Worm (Caenorhabditis elegans) whole organism, L2 larva: ENCODE data around the gene mec-5.

ENCODE experiments used
- C34F6.9 ChIP-seq: fragments of 150-350 bp; optimal IDR thresholded peaks from 2 replicates; lab custom pipeline; 2014; ENCODE audit warnings: missing biosample characterization, missing genetic modification characterization
- F13H6.1 ChIP-seq: sonication (generic microtip); optimal IDR thresholded peaks from 2 replicates; lab custom pipeline; 2016; ENCODE audit warnings: missing genetic modification characterization, missing compliant biosample characterization
- R02D3.7 ChIP-seq: fragments of 150-350 bp; optimal IDR thresholded peaks from 2 replicates; lab custom pipeline; 2014; ENCODE audit warnings: missing biosample characterization, missing genetic modification characterization
- Y55F3AM.14 ChIP-seq: fragments of 200-800 bp; sonication (Bioruptor generic); optimal IDR thresholded peaks from 2 replicates; lab custom pipeline; 2018; ENCODE audit warnings: mild to moderate bottlenecking, missing genetic modification characterization, missing compliant biosample characterization
- ZK546.5 ChIP-seq: sonication (generic microtip); optimal IDR thresholded peaks from 2 replicates; lab custom pipeline; 2017; ENCODE audit warnings: missing biosample characterization, missing genetic modification characterization
- aly-2 ChIP-seq: fragments of 150-350 bp; optimal IDR thresholded peaks from 2 replicates; lab custom pipeline; 2014; ENCODE audit warnings: missing biosample characterization, missing genetic modification characterization
- ama-1 ChIP-seq: fragments of 150-350 bp; optimal IDR thresholded peaks from 2 replicates; lab custom pipeline; 2018; ENCODE audit warnings: inconsistent platforms
- blmp-1 ChIP-seq: sonication (generic microtip); optimal IDR thresholded peaks from 2 replicates; lab custom pipeline; 2017; ENCODE audit warnings: missing genetic modification characterization, mild to moderate bottlenecking, missing compliant biosample characterization, antibody characterized with exemption, moderate library complexity; ENCODE audit not compliant: insufficient read depth
- ceh-82 ChIP-seq: fragments of 150-350 bp; optimal IDR thresholded peaks from 2 replicates; lab custom pipeline; 2014; ENCODE audit warnings: missing biosample characterization, missing genetic modification characterization
- crh-2 ChIP-seq: sonication (generic microtip); optimal IDR thresholded peaks from 2 replicates; lab custom pipeline; 2017; ENCODE audit warnings: missing biosample characterization, missing genetic modification characterization
- dmd-4 ChIP-seq: sonication (generic microtip); optimal IDR thresholded peaks from 2 replicates; lab custom pipeline; 2017; ENCODE audit warnings: missing biosample characterization, missing genetic modification characterization
- egl-27 ChIP-seq: sonication (generic microtip); optimal IDR thresholded peaks from 3 replicates; lab custom pipeline; 2017; ENCODE audit warnings: missing biosample characterization, missing genetic modification reagents, missing genetic modification characterization
- elt-1 ChIP-seq: fragments of 150-350 bp; optimal IDR thresholded peaks from 2 replicates; lab custom pipeline; 2014; ENCODE audit warnings: missing biosample characterization, missing genetic modification characterization
- elt-3 ChIP-seq: sonication (generic microtip); optimal IDR thresholded peaks from 2 replicates; lab custom pipeline; 2017; ENCODE audit warnings: missing biosample characterization, missing genetic modification characterization
- fos-1 ChIP-seq: fragments of 150-350 bp; optimal IDR thresholded peaks from 2 replicates; lab custom pipeline; 2014; ENCODE audit warnings: missing biosample characterization, missing genetic modification characterization
- lin-11 ChIP-seq: fragments of 150-350 bp; sonication (generic microtip); optimal IDR thresholded peaks from 2 replicates; lab custom pipeline; 2014; ENCODE audit warnings: missing biosample characterization, missing genetic modification characterization, inconsistent platforms, mixed read lengths
- lin-13 ChIP-seq: fragments of 150-350 bp; optimal IDR thresholded peaks from 2 replicates; lab custom pipeline; 2014; ENCODE audit warnings: missing biosample characterization, missing genetic modification reagents, missing genetic modification characterization
- lin-39 ChIP-seq: fragments of 150-350 bp; optimal IDR thresholded peaks from 2 replicates; lab custom pipeline; 2014; ENCODE audit warnings: missing biosample characterization, missing genetic modification reagents, missing genetic modification characterization
- lsy-2 ChIP-seq, 2 experiments: fragments of 150-350 bp in 1 of 2; sonication (generic microtip) in 1 of 2; optimal IDR thresholded peaks; 2 replicates each; lab custom pipeline; 2014 to 2017; ENCODE audit warnings: missing biosample characterization in 2 of 2, missing genetic modification characterization in 2 of 2
- mab-5 ChIP-seq: fragments of 150-350 bp; optimal IDR thresholded peaks from 2 replicates; lab custom pipeline; 2014; ENCODE audit warnings: missing biosample characterization, missing genetic modification characterization
- mbf-1 ChIP-seq: sonication (generic microtip); optimal IDR thresholded peaks from 2 replicates; lab custom pipeline; 2017; ENCODE audit warnings: missing biosample characterization, missing genetic modification characterization
- nhr-11 ChIP-seq: fragments of 150-350 bp; optimal IDR thresholded peaks from 2 replicates; lab custom pipeline; 2014; ENCODE audit warnings: missing biosample characterization, missing genetic modification characterization
- nhr-12 ChIP-seq: fragments of 150-350 bp; optimal IDR thresholded peaks from 2 replicates; lab custom pipeline; 2014; ENCODE audit warnings: missing biosample characterization, missing genetic modification characterization
- nhr-129 ChIP-seq: fragments of 150-350 bp; optimal IDR thresholded peaks from 2 replicates; lab custom pipeline; 2014; ENCODE audit warnings: missing biosample characterization, missing genetic modification characterization
- nhr-21 ChIP-seq: fragments of 150-350 bp; optimal IDR thresholded peaks from 2 replicates; lab custom pipeline; 2014; ENCODE audit warnings: missing biosample characterization, missing genetic modification characterization
- nhr-23 ChIP-seq: fragments of 150-350 bp; optimal IDR thresholded peaks from 2 replicates; lab custom pipeline; 2014; ENCODE audit warnings: missing biosample characterization, missing genetic modification reagents, missing genetic modification characterization
- nhr-237 ChIP-seq: fragments of 150-350 bp; optimal IDR thresholded peaks from 2 replicates; lab custom pipeline; 2014; ENCODE audit warnings: missing biosample characterization, missing genetic modification characterization
- nhr-25 ChIP-seq: fragments of 150-350 bp; sonication (generic microtip); optimal IDR thresholded peaks from 3 replicates; lab custom pipeline; 2014; ENCODE audit warnings: missing biosample characterization, missing genetic modification characterization
- nhr-6 ChIP-seq: fragments of 150-350 bp; optimal IDR thresholded peaks from 2 replicates; lab custom pipeline; 2014; ENCODE audit warnings: missing biosample characterization, missing genetic modification characterization
- nhr-77 ChIP-seq: fragments of 150-350 bp; optimal IDR thresholded peaks from 2 replicates; lab custom pipeline; 2014; ENCODE audit warnings: missing biosample characterization, missing genetic modification characterization
- peb-1 ChIP-seq: fragments of 150-350 bp; optimal IDR thresholded peaks from 2 replicates; lab custom pipeline; 2014; ENCODE audit warnings: missing biosample characterization, missing genetic modification characterization
- skn-1 ChIP-seq: sonication (generic microtip); optimal IDR thresholded peaks from 2 replicates; lab custom pipeline; 2017; ENCODE audit warnings: missing biosample characterization, missing genetic modification characterization
- sma-9 ChIP-seq, 2 experiments: fragments of 150-350 bp in 1 of 2; sonication (generic microtip) in 1 of 2; optimal IDR thresholded peaks; 2 replicates each; lab custom pipeline; 2014 to 2016; ENCODE audit warnings: missing genetic modification characterization in 2 of 2, mild to moderate bottlenecking in 1 of 2, missing biosample characterization in 1 of 2, missing compliant biosample characterization in 1 of 2, missing genetic modification reagents in 1 of 2, moderate library complexity in 1 of 2
- snpc-4 ChIP-seq: fragments of 150-350 bp; optimal IDR thresholded peaks from 2 replicates; lab custom pipeline; 2014; ENCODE audit warnings: missing biosample characterization, missing genetic modification characterization
- unc-39 ChIP-seq: fragments of 150-350 bp; optimal IDR thresholded peaks from 2 replicates; lab custom pipeline; 2014; ENCODE audit warnings: missing biosample characterization, missing genetic modification characterization
- unc-55 ChIP-seq: fragments of 150-350 bp; sonication (generic microtip); optimal IDR thresholded peaks from 3 replicates; lab custom pipeline; 2014; ENCODE audit warnings: missing biosample characterization, missing genetic modification reagents, missing genetic modification characterization
- unc-62 ChIP-seq: fragments of 150-350 bp; optimal IDR thresholded peaks from 2 replicates; lab custom pipeline; 2014; ENCODE audit warnings: missing biosample characterization, missing genetic modification reagents, missing genetic modification characterization
- ztf-1 ChIP-seq: fragments of 200-800 bp; sonication (Bioruptor generic); conservative IDR thresholded peaks from 2 replicates; pipeline ENCODE4 v1.3.6; 2022; ENCODE audit warnings: missing genetic modification characterization, missing compliant biosample characterization
- ztf-11 ChIP-seq: sonication (generic microtip); optimal IDR thresholded peaks from 2 replicates; lab custom pipeline; 2017; ENCODE audit warnings: missing biosample characterization, missing genetic modification characterization
- ztf-4 ChIP-seq: fragments of 150-350 bp; optimal IDR thresholded peaks from 2 replicates; lab custom pipeline; 2014; ENCODE audit warnings: missing biosample characterization, missing genetic modification characterization

Gene mec-5

ce11 chrX:15915774-15916173, 28.0 kb upstream of the mec-5 start:
- TF ChIP-seq blmp-1 (tag; lab: Kevin White, UChicago) = no peak
- TF ChIP-seq, all 48 proteins: peak for 0

DNA sequence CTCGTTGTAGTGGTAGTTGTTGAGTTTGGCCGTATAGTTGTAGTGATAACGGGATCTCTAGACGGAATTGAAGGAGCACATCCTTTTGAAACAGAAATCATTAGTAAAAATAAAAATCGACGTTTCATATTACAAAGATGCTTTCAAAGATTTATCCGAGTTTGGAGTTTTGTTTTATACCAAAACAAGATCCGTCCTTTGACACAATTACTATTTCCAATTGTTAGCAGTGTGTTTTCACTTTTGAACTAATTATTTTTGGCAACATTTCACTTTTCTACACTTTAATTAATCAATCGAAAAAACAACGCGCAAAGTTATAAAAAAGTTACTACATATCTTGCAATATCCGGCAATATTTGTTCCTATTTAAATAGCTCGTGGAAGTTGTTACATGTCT, 26.8 kb upstream of the mec-5 start, which contains the start of the genes F31B9.4 and F31B9.2:
Gene F31B9.4 (minus strand): TSS at position 101 of the 400 bp plus-strand sequence.
Gene F31B9.2 (plus strand): TSS at position 368 of the 400 bp plus-strand sequence.
- TF ChIP-seq lin-11 (tag; lab: Kevin White, UChicago) (no peak), F13H6.1 (no peak), ZK546.5 (tag; lab: Kevin White, UChicago) (no peak), fos-1 (no peak), nhr-77 (tag; lab: Kevin White, UChicago) (no peak), ztf-11 (tag; lab: Kevin White, UChicago) (no peak), R02D3.7 (no peak), aly-2 (tag; lab: Kevin White, UChicago) (no peak), elt-3 (no peak), nhr-23 (tag; lab: Kevin White, UChicago) (no peak), skn-1 (tag; lab: Kevin White, UChicago) (no peak)
- TF ChIP-seq, all 48 proteins: peak for 0

- TF ChIP-seq nhr-21 (tag; lab: Kevin White, UChicago) = no peak
- TF ChIP-seq peb-1 (tag; lab: Kevin White, UChicago) = no peak
- no peak for TF ChIP-seq mbf-1 (tag; lab: Kevin White, UChicago)
- TF ChIP-seq C34F6.9 (tag; lab: Kevin White, UChicago) = no peak
- no peak for TF ChIP-seq dmd-4 (tag; lab: Kevin White, UChicago)
- no peak for TF ChIP-seq snpc-4 (tag; lab: Kevin White, UChicago)
- no peak for TF ChIP-seq unc-39
- TF ChIP-seq nhr-129 (tag; lab: Kevin White, UChicago) = no peak
- TF ChIP-seq lin-39 = no peak
- TF ChIP-seq nhr-25 (tag; lab: Kevin White, UChicago) = no peak
- no peak for TF ChIP-seq R02D3.7
- TF ChIP-seq Y55F3AM.14 (GFP tag; lab: Kevin White, UChicago) = no peak
- TF ChIP-seq ztf-4 = no peak
- no peak for TF ChIP-seq elt-1
- TF ChIP-seq skn-1 (tag; lab: Kevin White, UChicago) = no peak
- no peak for TF ChIP-seq sma-9 (GFP tag; optimal IDR thresholded peaks at IDR 0.05; lab: Kevin White, UChicago)
- TF ChIP-seq sma-9 (tag; optimal IDR thresholded peaks at IDR 0.05; lab: Kevin White, UChicago) = no peak
- TF ChIP-seq F13H6.1 = no peak
- TF ChIP-seq ztf-1 (GFP tag; lab: Robert Waterston, UW) = no peak
- TF ChIP-seq, all 48 proteins: peak for 0
These were observed 24.4 kb upstream of the mec-5 start, which contains the start of gene F31B9.7 for ce11 chrX:15919372-15919771. F31B9.7 (plus strand) TSS chrX:15919672.

- TF ChIP-seq unc-39 (no peak), unc-55 (GFP tag; lab: Kevin White, UChicago) (no peak), nhr-237 (tag; lab: Kevin White, UChicago) (no peak), ceh-82 (no peak), lsy-2 (tag; optimal IDR thresholded peaks at IDR 0.05; lab: Kevin White, UChicago) (no peak), nhr-11 (no peak), R02D3.7 (no peak), lin-39 (no peak), crh-2 (tag; lab: Kevin White, UChicago) (no peak), nhr-77 (tag; lab: Kevin White, UChicago) (no peak), F13H6.1 (no peak), blmp-1 (tag; lab: Kevin White, UChicago) (no peak), peb-1 (tag; lab: Kevin White, UChicago) (no peak), ztf-4 (no peak)
- TF ChIP-seq, all 48 proteins: peak for 0
These were observed 20.4 kb upstream of the mec-5 start, which contains the start of gene F31B9.3 for ce11 chrX:15923440-15923839. F31B9.3 (plus strand) TSS chrX:15923740.

DNA sequence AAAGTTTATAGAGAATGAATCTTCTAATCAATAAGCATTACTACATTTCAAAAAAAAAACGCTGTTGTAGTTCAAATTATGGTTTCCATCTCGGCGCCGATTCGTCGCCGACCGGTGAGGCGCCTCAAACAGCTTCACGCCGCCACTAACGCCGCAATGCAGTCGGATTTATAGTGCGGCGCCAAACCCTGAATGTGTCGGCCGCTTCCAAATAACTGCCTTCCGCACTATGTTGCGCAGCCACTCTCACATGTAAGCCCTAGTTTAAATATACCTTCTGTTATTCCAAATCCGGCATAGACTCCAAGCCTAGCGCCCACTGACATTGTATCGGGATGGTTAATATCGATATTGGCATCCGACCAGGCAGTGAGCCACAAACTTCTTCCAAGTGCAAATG, 10.9 kb upstream of the mec-5 start:
- TF ChIP-seq lin-13 (GFP tag; lab: Kevin White, UChicago) = no peak
- TF ChIP-seq crh-2 (tag; lab: Kevin White, UChicago) = no peak
- no peak for TF ChIP-seq nhr-237 (tag; lab: Kevin White, UChicago)
- no peak for TF ChIP-seq nhr-21 (tag; lab: Kevin White, UChicago)
- TF ChIP-seq nhr-6 (tag; lab: Kevin White, UChicago) = no peak
- no peak for TF ChIP-seq ZK546.5 (tag; lab: Kevin White, UChicago)
- no peak for TF ChIP-seq mab-5 (tag; lab: Kevin White, UChicago)
- TF ChIP-seq ama-1 (lab: Kevin White, UChicago) = no peak
- TF ChIP-seq unc-55 (GFP tag; lab: Kevin White, UChicago) = no peak
- TF ChIP-seq egl-27 (tag; lab: Kevin White, UChicago) = no peak
- no peak for TF ChIP-seq nhr-129 (tag; lab: Kevin White, UChicago)
- TF ChIP-seq unc-62 (GFP tag; lab: Kevin White, UChicago) = no peak
- TF ChIP-seq lin-39 = no peak
- TF ChIP-seq nhr-12 (tag; lab: Kevin White, UChicago) = no peak
- TF ChIP-seq ztf-4 = no peak
- no peak for TF ChIP-seq peb-1 (tag; lab: Kevin White, UChicago)
- no peak for TF ChIP-seq snpc-4 (tag; lab: Kevin White, UChicago)
- no peak for TF ChIP-seq skn-1 (tag; lab: Kevin White, UChicago)
- TF ChIP-seq elt-3 = no peak
- TF ChIP-seq sma-9 (GFP tag; optimal IDR thresholded peaks at IDR 0.05; lab: Kevin White, UChicago) = no peak
- TF ChIP-seq sma-9 (tag; optimal IDR thresholded peaks at IDR 0.05; lab: Kevin White, UChicago) = no peak
- TF ChIP-seq, all 48 proteins: peak for 0
